Worm (Caenorhabditis elegans): ENCODE results near the gene mrpl-41.
"Not testable (repeated sequence)": the region's sequence is repeated elsewhere in the genome, so short reads cannot be mapped to it uniquely, and the experiment has no call there.

The mrpl-41 gene

ce11 chrII:305645-306044 is 16.9 kb downstream of the mrpl-41 start, which contains the start of gene col-69:
TSS of gene col-69 (minus strand) at chrII:305745.
- TF ChIP-seq fos-1 (tag; optimal IDR thresholded peaks at IDR 0.05) (peak; percentile 62), blmp-1 (tag; optimal IDR thresholded peaks at IDR 0.05; ENCODE audit: insufficient read depth) (no peak), ztf-1 (GFP tag; conservative IDR thresholded peaks at IDR 0.05) (no peak), elt-3 (tag; optimal IDR thresholded peaks at IDR 0.05) (no peak), unc-62 (GFP tag; optimal IDR thresholded peaks at IDR 0.05) (no peak)

ce11 chrII:307154-307553 is 18.4 kb downstream of the mrpl-41 start, which contains the start of gene K01A2.4:
TSS of gene K01A2.4 (plus strand) at chrII:307454.
- no peak for TF ChIP-seq fos-1 (tag; optimal IDR thresholded peaks at IDR 0.05)
- no peak for TF ChIP-seq blmp-1 (tag; optimal IDR thresholded peaks at IDR 0.05; ENCODE audit: insufficient read depth)
- no peak for TF ChIP-seq sma-3 (GFP tag; optimal IDR thresholded peaks at IDR 0.05)
- no peak for TF ChIP-seq Y55F3AM.14 (GFP tag; optimal IDR thresholded peaks at IDR 0.05)
- TF ChIP-seq elt-3 (tag; optimal IDR thresholded peaks at IDR 0.05), result no peak
- TF ChIP-seq gmeb-1 (tag; optimal IDR thresholded peaks at IDR 0.05), result no peak
- TF ChIP-seq crh-2 (tag; optimal IDR thresholded peaks at IDR 0.05), result no peak
- TF ChIP-seq nhr-11 (tag; optimal IDR thresholded peaks at IDR 0.05), result no peak
- no peak for TF ChIP-seq unc-62 (GFP tag; optimal IDR thresholded peaks at IDR 0.05)
- TF ChIP-seq ztf-11 (tag; optimal IDR thresholded peaks at IDR 0.05), result no peak
- TF ChIP-seq lin-13 (GFP tag; optimal IDR thresholded peaks at IDR 0.05), result no peak
- no peak for TF ChIP-seq ztf-4 (tag; optimal IDR thresholded peaks at IDR 0.05)
- TF ChIP-seq ceh-82 (tag; optimal IDR thresholded peaks at IDR 0.05), result no peak
- TF ChIP-seq nhr-77 (tag; optimal IDR thresholded peaks at IDR 0.05), result no peak
- no peak for TF ChIP-seq ceh-16 (tag; optimal IDR thresholded peaks at IDR 0.05)
- TF ChIP-seq lin-39 (tag; optimal IDR thresholded peaks at IDR 0.05), result no peak
- TF ChIP-seq peb-1 (tag; optimal IDR thresholded peaks at IDR 0.05), result no peak

DNA sequence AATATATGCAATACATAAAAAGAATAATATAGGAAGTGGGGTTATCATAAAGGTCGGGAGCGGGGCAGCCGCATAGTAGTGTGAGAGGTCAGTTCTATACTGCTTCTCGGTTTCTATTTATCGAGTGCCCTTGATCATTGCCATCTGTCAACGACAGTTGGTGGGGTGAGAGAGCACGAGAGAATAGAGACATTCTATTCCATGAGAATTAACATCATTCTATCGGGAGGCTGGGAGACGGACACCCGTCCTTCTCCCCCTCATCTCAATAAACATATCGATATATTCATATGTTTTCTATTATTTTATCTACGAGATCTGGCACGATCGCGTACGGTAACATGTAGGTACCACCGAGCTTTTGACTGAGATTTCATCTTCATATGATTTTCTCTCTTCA is 23.4 kb downstream of the mrpl-41 start, which contains the start of gene mps-2:
TSS of gene mps-2 (minus strand) at position 101 of the 400 bp plus-strand sequence.
- TF ChIP-seq C34F6.9 (tag; optimal IDR thresholded peaks at IDR 0.05); sma-9 (GFP tag; optimal IDR thresholded peaks at IDR 0.05); sma-9 (tag; optimal IDR thresholded peaks at IDR 0.05); alr-1 (tag; optimal IDR thresholded peaks at IDR 0.05): not testable (repeated sequence)

DNA sequence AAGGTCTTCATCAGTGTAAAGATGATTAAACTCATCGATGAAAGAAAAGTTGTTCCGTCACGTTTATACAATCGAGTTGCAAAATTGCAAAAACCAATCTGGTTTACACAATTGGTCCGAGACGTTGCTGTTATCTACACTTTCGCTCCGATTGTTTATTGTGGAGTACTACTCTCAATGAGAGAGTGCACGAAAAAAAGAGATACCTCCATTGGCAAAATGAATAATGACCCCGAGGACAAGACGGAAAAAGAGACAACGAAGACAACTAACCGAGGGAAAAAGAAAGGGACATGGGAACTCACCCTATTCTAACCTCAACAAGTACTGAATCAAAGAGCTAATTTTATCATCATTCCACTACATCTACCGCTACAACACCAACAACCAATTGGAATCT is 24.8 kb downstream of the mrpl-41 start:
- TF ChIP-seq ceh-16 (tag; optimal IDR thresholded peaks at IDR 0.05) (peak; percentile 12), F13H6.1 (tag; optimal IDR thresholded peaks at IDR 0.05) (no peak), sma-9 (GFP tag; optimal IDR thresholded peaks at IDR 0.05) (peak; percentile 1), sma-9 (tag; optimal IDR thresholded peaks at IDR 0.05) (no peak), nhr-129 (tag; optimal IDR thresholded peaks at IDR 0.05) (peak; percentile 32)

DNA sequence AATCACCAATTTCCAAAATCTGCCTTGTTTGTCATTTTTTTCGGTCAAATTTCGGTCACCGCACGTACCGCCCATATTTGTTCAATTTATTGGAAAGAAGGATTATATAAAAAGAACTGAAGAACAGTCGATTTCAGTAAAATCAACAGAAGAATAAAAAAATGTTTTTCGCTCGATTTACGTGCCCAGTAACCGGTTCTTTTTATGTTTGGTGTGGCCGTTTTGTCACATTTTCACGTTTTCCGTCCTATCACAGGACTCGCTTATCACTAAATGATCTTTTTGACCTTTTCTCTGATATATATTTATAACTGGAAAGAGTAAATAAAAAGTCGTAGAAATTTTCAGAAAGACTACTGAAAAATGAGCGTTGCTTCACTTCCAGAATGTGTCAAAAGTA is 30.7 kb downstream of the mrpl-41 start, which contains the start of gene far-7:
TSS of gene far-7 (plus strand) at position 331 of the 400 bp plus-strand sequence.
- TF ChIP-seq crh-2 (tag; optimal IDR thresholded peaks at IDR 0.05) (no peak), nhr-10 (tag; optimal IDR thresholded peaks at IDR 0.05) (no peak), ceh-82 (tag; optimal IDR thresholded peaks at IDR 0.05) (no peak), nhr-21 (tag; optimal IDR thresholded peaks at IDR 0.05) (no peak), sma-9 (GFP tag; optimal IDR thresholded peaks at IDR 0.05) (no peak), sma-9 (tag; optimal IDR thresholded peaks at IDR 0.05) (no peak), mdl-1 (tag; optimal IDR thresholded peaks at IDR 0.05) (no peak), nhr-25 (tag; optimal IDR thresholded peaks at IDR 0.05) (no peak), nhr-11 (tag; optimal IDR thresholded peaks at IDR 0.05) (no peak), ama-1 (optimal IDR thresholded peaks at IDR 0.05) (peak; percentile 74), dmd-4 (tag; optimal IDR thresholded peaks at IDR 0.05) (no peak), gmeb-1 (tag; optimal IDR thresholded peaks at IDR 0.05) (peak; percentile 1), R02D3.7 (tag; optimal IDR thresholded peaks at IDR 0.05) (no peak), unc-55 (GFP tag; optimal IDR thresholded peaks at IDR 0.05) (no peak)

- TF ChIP-seq nhr-12 (tag; optimal IDR thresholded peaks at IDR 0.05) (no peak), snpc-4 (tag; optimal IDR thresholded peaks at IDR 0.05) (no peak)
Measured at ce11 chrII:320783-321182, 32.0 kb downstream of the mrpl-41 start.
